Fruit fly (Drosophila melanogaster): ENCODE measurements around the gene alpha-Est8.

The alpha-Est8 gene

dm6 chr3R:7471894-7472293 lies 43.6 kb downstream of the alpha-Est8 start:
- TF ChIP-seq kay (GFP tag; ENCODE audit: borderline replicate concordance) (no peak), bab1 (GFP tag; optimal IDR thresholded peaks at IDR 0.05) (no peak), Clk (GFP tag; optimal IDR thresholded peaks at IDR 0.05) (no peak), CG12768 (GFP tag; optimal IDR thresholded peaks at IDR 0.05) (no peak), Crg-1 (GFP tag; optimal IDR thresholded peaks at IDR 0.05) (no peak), tj (GFP tag; optimal IDR thresholded peaks at IDR 0.05) (no peak), CG7045 (GFP tag; optimal IDR thresholded peaks at IDR 0.05) (no peak), cnc (optimal IDR thresholded peaks at IDR 0.05) (no peak), pad (GFP tag; optimal IDR thresholded peaks at IDR 0.05) (no peak), CG11617 (GFP tag; optimal IDR thresholded peaks at IDR 0.05) (no peak), CG7101 (tag; optimal IDR thresholded peaks at IDR 0.05) (no peak), ovo (GFP tag; optimal IDR thresholded peaks at IDR 0.05) (no peak), toe (GFP tag; optimal IDR thresholded peaks at IDR 0.05) (no peak), CG33017 (tag; optimal IDR thresholded peaks at IDR 0.05) (no peak), CG1620 (GFP tag; optimal IDR thresholded peaks at IDR 0.05) (no peak), CG14711 (tag; optimal IDR thresholded peaks at IDR 0.05) (no peak), cic (GFP tag; optimal IDR thresholded peaks at IDR 0.05) (no peak)
